Fruit fly (Drosophila melanogaster): ENCODE results near the gene Rsod.

DNA sequence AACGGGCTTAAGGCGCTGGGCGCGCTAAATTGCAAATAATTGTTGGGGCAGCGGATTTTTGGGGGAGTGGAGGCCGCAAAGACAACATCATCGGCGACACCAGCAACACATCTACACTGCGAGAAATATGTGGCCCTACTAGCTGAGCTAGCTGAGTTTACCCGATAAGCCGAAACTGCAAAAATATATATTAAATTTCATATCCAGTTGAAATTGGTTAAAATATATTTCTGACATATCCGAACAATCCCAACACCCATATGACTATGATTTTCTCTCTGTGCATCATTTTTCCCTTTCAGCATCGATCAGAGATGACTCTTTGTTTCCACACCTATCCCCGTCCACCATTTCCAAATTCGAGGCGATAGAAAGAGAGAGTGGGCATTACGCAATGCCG lies 18.8 kb upstream of the Rsod start:
- TF ChIP-seq lbe (GFP tag; optimal IDR thresholded peaks at IDR 0.05) (no peak), Fer2 (tag; optimal IDR thresholded peaks at IDR 0.05) (peak; percentile 46), Bgb (GFP tag; IDR thresholded peaks at IDR 0.05; ENCODE audit: partially characterized antibody) (no peak), Meics (GFP tag; optimal IDR thresholded peaks at IDR 0.05) (peak; percentile 66)

All from whole organism, embryonic.